Fruit fly (Drosophila melanogaster): ENCODE results near the gene osa.

dm6 chr3R:17684854-17685253, 33.3 kb downstream of the osa start, which contains the start of the genes CG31251 and CG31360:
- TF ChIP-seq CG8478 (optimal IDR thresholded peaks at IDR 0.05): no peak
- TF ChIP-seq CTCF (optimal IDR thresholded peaks at IDR 0.05): no peak
